Worm (Caenorhabditis elegans) whole organism, young adult: Measurements from ENCODE around the gene bet-2.

Experiments
- mcd-1 ChIP-seq: fragments of 200-800 bp; sonication (Bioruptor generic); IDR thresholded peaks from 2 replicates; pipeline ENCODE4 v1.3.6; 2022; ENCODE audit warnings: missing genetic modification reagents, missing genetic modification characterization, missing compliant biosample characterization
- sptf-2 ChIP-seq: fragments of 200-800 bp; sonication (Bioruptor generic); optimal IDR thresholded peaks from 2 replicates; lab custom pipeline; 2018; ENCODE audit warnings: mild to moderate bottlenecking, missing genetic modification characterization, missing compliant biosample characterization

Gene bet-2

DNA sequence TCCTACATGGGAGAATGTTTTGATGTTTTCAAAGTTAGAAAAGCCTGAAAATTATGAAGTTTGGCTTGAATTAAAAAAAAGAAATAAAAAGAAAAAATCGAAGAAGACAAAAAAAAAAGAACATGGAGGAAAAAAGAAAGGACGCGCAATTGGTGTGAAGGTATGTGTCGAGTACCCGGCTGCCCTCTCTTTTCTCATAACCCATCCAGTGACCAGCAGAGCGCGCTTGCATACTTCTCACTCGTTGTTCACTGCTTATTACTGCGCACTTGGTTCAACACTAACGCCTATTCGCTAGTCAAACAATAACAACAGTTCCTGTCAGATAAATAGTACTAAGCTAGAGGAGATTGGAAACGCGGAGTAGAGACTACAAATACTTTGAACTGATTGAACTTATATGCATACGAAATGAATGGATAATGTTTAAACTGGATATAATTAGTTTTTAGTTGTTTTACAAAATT, 55.1 kb downstream of the bet-2 start, which contains the start of gene abl-1:
Gene abl-1 (minus strand): TSS at position 51 of the 467 bp plus-strand sequence.
- peak; percentile 73 for TF ChIP-seq mcd-1 (GFP tag; lab: Robert Waterston, UW)
- no peak for TF ChIP-seq sptf-2 (GFP tag; lab: Kevin White, UChicago)
